Worm (Caenorhabditis elegans): ENCODE measurements around the gene zip-1.
"Not testable (repeated sequence)": the region's sequence is repeated elsewhere in the genome, so short reads cannot be mapped to it uniquely, and the experiment has no call there.

DNA sequence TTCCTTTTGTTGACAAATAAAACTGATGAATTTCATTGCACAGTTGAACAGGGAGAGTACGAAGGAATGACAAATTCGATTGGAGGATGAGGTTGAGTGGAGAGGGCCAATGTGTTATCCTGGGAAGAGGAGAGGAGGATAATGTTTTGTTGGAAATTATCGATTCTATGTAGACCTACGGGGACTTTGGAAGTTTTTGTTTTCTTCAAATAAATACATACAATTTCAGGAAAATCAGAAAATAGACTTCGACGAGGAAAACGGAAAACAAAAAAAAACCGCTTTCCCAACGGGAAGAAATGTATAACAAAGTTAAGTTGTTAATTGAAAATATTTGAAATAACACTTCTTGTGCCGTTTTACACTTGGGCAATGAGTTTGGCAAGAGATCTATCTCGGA lies 50.2 kb downstream of the zip-1 start, which contains the start of gene Y49E10.4:
- not testable (repeated sequence) for TF ChIP-seq him-1, W03F9.2 (tag; optimal IDR thresholded peaks at IDR 0.05)
